Worm (Caenorhabditis elegans) whole organism, L4/young adult: ENCODE measurements around the gene T25E12.16.

Source experiments
- W03F9.2 ChIP-seq: fragments of 150-350 bp; optimal IDR thresholded peaks from 2 replicates; lab custom pipeline; 2014; ENCODE audit warnings: missing biosample characterization, missing genetic modification characterization
- dao-5 ChIP-seq: sonication (generic microtip); optimal IDR thresholded peaks from 2 replicates; lab custom pipeline; 2016; ENCODE audit warnings: missing genotype, missing genetic modification characterization, moderate library complexity, missing compliant biosample characterization
- him-1 ChIP-seq: sonication (generic microtip); optimal IDR thresholded peaks from 2 replicates; lab custom pipeline; 2016; ENCODE audit warnings: missing genotype, missing genetic modification reagents, missing genetic modification characterization, missing compliant biosample characterization

DNA sequence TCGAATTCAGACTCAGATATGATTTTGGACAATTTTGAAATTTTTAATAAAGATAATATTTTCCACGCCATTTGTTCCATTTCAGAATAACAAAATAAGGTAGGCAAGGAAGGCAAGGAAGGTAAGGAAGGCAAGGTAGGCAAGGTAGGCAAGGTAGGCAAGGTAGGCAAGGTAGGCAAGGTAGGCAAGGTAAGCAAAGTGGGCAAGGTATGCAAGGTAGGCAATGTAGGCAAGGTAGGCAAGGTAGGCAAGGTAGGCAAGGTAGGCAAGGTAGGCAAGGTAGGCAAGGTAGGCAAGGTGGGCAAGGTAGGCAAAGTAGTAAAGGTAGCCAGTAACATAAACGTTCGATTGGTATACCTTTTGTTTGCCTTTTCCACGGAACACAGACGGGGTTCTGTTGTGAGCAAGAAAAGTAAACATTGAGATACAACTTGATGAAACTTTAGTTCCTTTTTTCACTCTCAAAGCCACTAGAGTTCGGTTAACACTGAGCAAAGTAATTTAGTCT is 33.8 kb downstream of the T25E12.16 start, which contains the start of gene Y70C5C.1:
- TF ChIP-seq him-1 (tag; lab: Kevin White, UChicago) (no peak), W03F9.2 (no peak), dao-5 (no peak)
